Worm (Caenorhabditis elegans): ENCODE measurements around the gene ced-10.
A peak's percentile ranks its signal among the peaks of the same experiment; 100 is the strongest.

ced-10 gene

DNA sequence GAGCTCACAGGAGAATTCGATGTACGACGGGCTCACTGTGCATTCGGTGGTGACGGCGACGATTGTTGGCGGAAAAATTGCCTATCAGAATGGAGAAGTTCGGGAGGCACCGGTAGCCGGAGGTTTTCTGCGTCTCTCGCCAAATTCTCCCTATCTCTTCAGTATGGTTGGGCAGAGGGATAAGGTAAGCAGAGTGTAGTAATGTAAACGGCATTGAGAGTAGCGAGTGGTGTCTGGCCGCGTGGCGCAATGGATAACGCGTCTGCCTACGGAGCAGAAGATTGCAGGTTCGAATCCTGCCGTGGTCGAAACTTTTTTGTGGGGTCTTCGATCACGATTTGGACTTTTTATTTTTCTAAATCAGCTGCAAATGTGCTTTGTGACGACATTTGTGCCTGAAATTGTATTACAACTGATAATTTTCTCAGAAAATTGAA lies 15.3 kb upstream of the ced-10 start (continued):
- TF ChIP-seq aly-2 (tag; optimal IDR thresholded peaks at IDR 0.05) (no peak), lin-1 (GFP tag; IDR thresholded peaks at IDR 0.05) (peak; percentile 73; the same call in 1 of the 2 replicates), Y75B8A.6 (GFP tag; IDR thresholded peaks at IDR 0.05) (0 out of 2 replicates have a peak, but pooled peaks have one; percentile 44), tag-97 (GFP tag; IDR thresholded peaks at IDR 0.05) (no peak), dpl-1 (GFP tag; optimal IDR thresholded peaks at IDR 0.05) (peak; percentile 3), set-16 (GFP tag; IDR thresholded peaks at IDR 0.05) (peak; percentile 67), hlh-30 (tag; optimal IDR thresholded peaks at IDR 0.05; ENCODE audit: insufficient read depth) (peak; percentile 39), fos-1 (tag; optimal IDR thresholded peaks at IDR 0.05) (no peak), skn-1 (tag; optimal IDR thresholded peaks at IDR 0.05) (no peak), R02D3.7 (tag; optimal IDR thresholded peaks at IDR 0.05) (no peak), unc-130 (GFP tag; optimal IDR thresholded peaks at IDR 0.05) (peak; percentile 49), rbr-2 (tag; optimal IDR thresholded peaks at IDR 0.05) (peak; percentile 50), dmd-9 (GFP tag; IDR thresholded peaks at IDR 0.05) (peak; percentile 42; the same call in 1 of the 2 replicates), nhr-48 (tag; optimal IDR thresholded peaks at IDR 0.05) (peak; percentile 10), dmd-8 (GFP tag; IDR thresholded peaks at IDR 0.05) (peak; percentile 91), F37D6.2 (tag; optimal IDR thresholded peaks at IDR 0.05) (peak; percentile 45), lin-13 (GFP tag; optimal IDR thresholded peaks at IDR 0.05) (peak; percentile 29), unc-62 (GFP tag; optimal IDR thresholded peaks at IDR 0.05 in 1 of 2) (no peak), unc-62 (tag; optimal IDR thresholded peaks at IDR 0.05) (no peak), T26A8.4 (GFP tag; IDR thresholded peaks at IDR 0.05) (peak; percentile 80), zfp-3 (GFP tag; conservative IDR thresholded peaks at IDR 0.05) (peak; percentile 46; the same call in 1 of the 2 replicates), lim-7 (GFP tag; IDR thresholded peaks at IDR 0.05) (peak; percentile 83), jun-1 (tag; optimal IDR thresholded peaks at IDR 0.05) (no peak), saeg-2 (GFP tag; IDR thresholded peaks at IDR 0.05) (0 out of 2 replicates have a peak, but pooled peaks have one; percentile 16), spr-3 (GFP tag; optimal IDR thresholded peaks at IDR 0.05) (peak; percentile 65), Y48G9A.11 (GFP tag; IDR thresholded peaks at IDR 0.05) (peak; percentile 77), ceh-32 (tag; optimal IDR thresholded peaks at IDR 0.05; ENCODE audit: poor library complexity) (no peak), tra-1 (GFP tag; IDR thresholded peaks at IDR 0.05) (peak; percentile 73; the same call in 1 of the 2 replicates), nhr-42 (GFP tag; IDR thresholded peaks at IDR 0.05) (no peak), ces-1 (GFP tag; optimal IDR thresholded peaks at IDR 0.05) (no peak), pqm-1 (tag; optimal IDR thresholded peaks at IDR 0.05) (no peak)

- TF ChIP-seq set-16 (GFP tag; IDR thresholded peaks at IDR 0.05): peak; percentile 88
- no peak for TF ChIP-seq unc-62 (GFP tag; optimal IDR thresholded peaks at IDR 0.05 in 1 of 2)
- no peak for TF ChIP-seq unc-62 (tag; optimal IDR thresholded peaks at IDR 0.05)
- no peak for TF ChIP-seq lin-15B (tag; optimal IDR thresholded peaks at IDR 0.05)
- TF ChIP-seq nhr-77 (tag; optimal IDR thresholded peaks at IDR 0.05): no peak
- TF ChIP-seq Y75B8A.6 (GFP tag; IDR thresholded peaks at IDR 0.05): no peak
These were observed 14.1 kb upstream of the ced-10 start for ce11 chrIV:3523419-3523818.

DNA sequence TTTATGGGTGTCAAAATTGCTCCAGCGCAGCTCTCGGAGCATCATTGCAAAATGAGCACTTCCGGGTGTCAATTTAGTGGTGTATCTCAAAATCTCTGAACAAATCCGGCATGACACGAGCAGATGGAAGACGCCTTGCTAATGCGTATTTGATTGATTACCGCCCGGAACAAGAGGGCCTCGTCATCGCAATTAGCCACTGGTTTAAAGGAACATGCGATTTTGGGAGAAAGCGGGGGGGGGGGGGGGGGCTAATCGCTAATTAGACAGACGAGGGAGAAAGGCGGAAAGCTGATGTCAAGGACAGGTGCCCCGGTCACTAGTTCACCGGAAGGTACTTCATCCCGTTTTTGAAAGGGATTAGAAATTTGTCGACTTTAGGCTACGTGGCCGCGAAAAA lies 12.4 kb upstream of the ced-10 start:
- TF ChIP-seq mep-1 (tag; optimal IDR thresholded peaks at IDR 0.05) (no peak), set-16 (GFP tag; IDR thresholded peaks at IDR 0.05) (peak; percentile 12; the same call in 1 of the 2 replicates)

ce11 chrIV:3520957-3521356 lies 11.6 kb upstream of the ced-10 start:
- TF ChIP-seq fkh-10 (GFP tag; optimal IDR thresholded peaks at IDR 0.05) (peak; percentile 67), unc-62 (GFP tag; optimal IDR thresholded peaks at IDR 0.05 in 1 of 2) (peak in 1 of 2 experiments; percentile 53), unc-62 (tag; optimal IDR thresholded peaks at IDR 0.05) (no peak), rbr-2 (tag; optimal IDR thresholded peaks at IDR 0.05) (peak; percentile 22), hmg-1.1 (GFP tag; IDR thresholded peaks at IDR 0.05) (0 out of 2 replicates have a peak, but pooled peaks have one; percentile 8), aha-1 (tag) (peak; percentile 29), ctbp-1 (GFP tag; IDR thresholded peaks at IDR 0.05) (peak; percentile 40; the same call in 1 of the 2 replicates), nhr-77 (tag; optimal IDR thresholded peaks at IDR 0.05) (no peak), lsy-2 (tag; optimal IDR thresholded peaks at IDR 0.05) (peak in 1 of 2 experiments; percentile 8), madf-9 (GFP tag; conservative IDR thresholded peaks at IDR 0.05) (no peak), set-16 (GFP tag; IDR thresholded peaks at IDR 0.05) (peak; percentile 16; the same call in 1 of the 2 replicates)
